Fruit fly (Drosophila melanogaster): ENCODE data around the gene Cpsf5.

DNA sequence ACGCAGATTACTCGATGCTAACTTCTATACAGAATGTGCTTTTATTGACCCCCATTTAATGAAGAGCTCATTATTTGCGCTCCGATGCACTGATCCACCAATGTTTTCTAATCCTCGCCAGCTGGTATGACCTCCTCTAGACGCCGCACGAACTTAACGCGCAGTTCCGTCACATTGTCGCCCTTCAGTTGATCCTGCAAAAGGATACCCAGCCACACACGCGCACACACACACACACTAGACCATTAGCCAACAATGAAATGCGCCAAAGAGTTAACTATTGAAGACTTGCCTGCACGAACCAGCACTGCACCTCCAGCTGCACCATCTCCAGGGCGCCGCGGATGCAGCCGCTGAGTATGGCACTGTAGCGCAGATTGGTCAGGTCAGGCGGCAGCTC is 28.0 kb downstream of the Cpsf5 start:
- no peak for TF ChIP-seq topi (GFP tag; optimal IDR thresholded peaks at IDR 0.05)
- no peak for TF ChIP-seq CG10631 (GFP tag; optimal IDR thresholded peaks at IDR 0.05)
- TF ChIP-seq CG6792 (GFP tag; optimal IDR thresholded peaks at IDR 0.05), result no peak
- no peak for TF ChIP-seq Hr38 (GFP tag; optimal IDR thresholded peaks at IDR 0.05)
- TF ChIP-seq esn (GFP tag; optimal IDR thresholded peaks at IDR 0.05), result no peak
- TF ChIP-seq CG6854 (GFP tag; optimal IDR thresholded peaks at IDR 0.05), result no peak
- no peak for TF ChIP-seq CG6163 (GFP tag; IDR thresholded peaks at IDR 0.05)
- TF ChIP-seq Ets96B (tag; optimal IDR thresholded peaks at IDR 0.05), result no peak
- no peak for TF ChIP-seq CG6808 (GFP tag; optimal IDR thresholded peaks at IDR 0.05)
- TF ChIP-seq cyc (GFP tag; optimal IDR thresholded peaks at IDR 0.05), result no peak
- TF ChIP-seq net (GFP tag; optimal IDR thresholded peaks at IDR 0.05), result no peak
- TF ChIP-seq Eip93F (GFP tag; optimal IDR thresholded peaks at IDR 0.05), result no peak
